Worm (Caenorhabditis elegans) whole organism, L1 larva: ENCODE results near the gene W07G4.2.

Experiments
- alr-1 ChIP-seq: fragments of 200-800 bp; sonication (Bioruptor generic); optimal IDR thresholded peaks from 2 replicates; lab custom pipeline; 2018; ENCODE audit warnings: borderline replicate concordance, mild to moderate bottlenecking, missing genetic modification characterization, missing compliant biosample characterization
- ceh-63 ChIP-seq: fragments of 200-800 bp; sonication (Bioruptor generic); optimal IDR thresholded peaks from 2 replicates; lab custom pipeline; 2018; ENCODE audit warnings: mild to moderate bottlenecking, missing genetic modification characterization, missing compliant biosample characterization
- ceh-90 ChIP-seq: sonication (generic microtip); optimal IDR thresholded peaks from 2 replicates; lab custom pipeline; 2016; ENCODE audit warnings: missing genetic modification characterization, missing compliant biosample characterization
- ces-1 ChIP-seq: fragments of 150-350 bp; optimal IDR thresholded peaks from 2 replicates; lab custom pipeline; 2014; ENCODE audit warnings: missing biosample characterization, missing genetic modification reagents, missing genetic modification characterization
- dsc-1 ChIP-seq: sonication (generic microtip); optimal IDR thresholded peaks from 2 replicates; lab custom pipeline; 2016; ENCODE audit warnings: mild to moderate bottlenecking, missing genetic modification characterization, missing compliant biosample characterization
- efl-1 ChIP-seq, 4 experiments: fragments of 150-350 bp; optimal IDR thresholded peaks in 3 of 4; peaks in 1 of 4; 1 replicate in 1 of 4; 2 replicates in 3 of 4; lab custom pipeline; 2014; ENCODE audit warnings: missing biosample characterization in 2 of 4, missing genetic modification characterization in 2 of 4, missing genetic modification reagents in 2 of 4
- efl-3 ChIP-seq: fragments of 200-800 bp; sonication (Bioruptor generic); optimal IDR thresholded peaks from 2 replicates; lab custom pipeline; 2018; ENCODE audit warnings: mild to moderate bottlenecking, missing genetic modification characterization, missing compliant biosample characterization
- egl-27 ChIP-seq, 2 experiments: fragments of 150-350 bp in 1 of 2; sonication (generic microtip); optimal IDR thresholded peaks; 3 replicates each; lab custom pipeline; 2017 to 2018; ENCODE audit warnings: missing biosample characterization in 2 of 2, missing genetic modification characterization in 2 of 2, missing genetic modification reagents in 2 of 2
- elt-2 ChIP-seq: sonication (generic microtip); optimal IDR thresholded peaks from 2 replicates; lab custom pipeline; 2016; ENCODE audit warnings: missing genetic modification characterization, mild to moderate bottlenecking, inconsistent platforms, missing compliant biosample characterization, missing genetic modification reagents
- elt-3 ChIP-seq, 6 experiments: fragments of 150-350 bp in 1 of 6; sonication (generic microtip); optimal IDR thresholded peaks; 2 replicates each; lab custom pipeline; 2017 to 2018; ENCODE audit warnings: missing biosample characterization in 6 of 6, missing genetic modification characterization in 6 of 6, inconsistent platforms in 1 of 6
- fkh-10 ChIP-seq: sonication (generic microtip); optimal IDR thresholded peaks from 2 replicates; lab custom pipeline; 2017; ENCODE audit warnings: missing biosample characterization, missing genetic modification reagents, missing genetic modification characterization
- fkh-4 ChIP-seq: sonication (generic microtip); optimal IDR thresholded peaks from 2 replicates; lab custom pipeline; 2016; ENCODE audit warnings: missing compliant biosample characterization, missing genetic modification characterization, borderline replicate concordance
- fkh-8 ChIP-seq: sonication (generic microtip); optimal IDR thresholded peaks from 2 replicates; lab custom pipeline; 2016; ENCODE audit warnings: mild to moderate bottlenecking, missing genetic modification characterization, missing compliant biosample characterization
- fos-1 ChIP-seq: fragments of 150-350 bp; optimal IDR thresholded peaks from 2 replicates; lab custom pipeline; 2014; ENCODE audit warnings: missing biosample characterization, missing genetic modification characterization
- grh-1 ChIP-seq: fragments of 200-800 bp; sonication (Bioruptor generic); IDR thresholded peaks from 2 replicates; pipeline ENCODE4 v1.3.6; 2022; ENCODE audit warnings: missing genetic modification reagents, missing genetic modification characterization, missing compliant biosample characterization
- hlh-17 ChIP-seq: fragments of 200-800 bp; sonication (Bioruptor generic); optimal IDR thresholded peaks from 2 replicates; lab custom pipeline; 2018; ENCODE audit warnings: missing genetic modification characterization, mild to moderate bottlenecking, missing compliant biosample characterization, moderate library complexity, borderline replicate concordance
- hlh-4 ChIP-seq: sonication (generic microtip); optimal IDR thresholded peaks from 2 replicates; lab custom pipeline; 2016; ENCODE audit warnings: mild to moderate bottlenecking, missing genetic modification characterization, missing compliant biosample characterization
- hpl-2 ChIP-seq: fragments of 150-350 bp; optimal IDR thresholded peaks from 2 replicates; lab custom pipeline; 2014; ENCODE audit warnings: missing biosample characterization, missing genetic modification reagents, missing genetic modification characterization
- irx-1 ChIP-seq: sonication (generic microtip); optimal IDR thresholded peaks from 2 replicates; lab custom pipeline; 2016; ENCODE audit warnings: missing genetic modification characterization, missing compliant biosample characterization
- isw-1 ChIP-seq: fragments of 200-800 bp; sonication (Bioruptor generic); IDR thresholded peaks from 2 replicates; pipeline ENCODE4 v1.3.6; 2022; ENCODE audit warnings: missing genetic modification characterization, missing compliant biosample characterization
- lin-14 ChIP-seq: fragments of 200-800 bp; sonication (Bioruptor generic); optimal IDR thresholded peaks from 2 replicates; lab custom pipeline; 2018; ENCODE audit warnings: mild to moderate bottlenecking, missing genetic modification characterization, moderate library complexity, missing compliant biosample characterization
- lin-35 ChIP-seq, 2 experiments: fragments of 150-350 bp; optimal IDR thresholded peaks; 2 replicates each; lab custom pipeline; 2014; ENCODE audit warnings: missing biosample characterization in 2 of 2, missing genetic modification characterization in 2 of 2, missing genetic modification reagents in 2 of 2
- mab-9 ChIP-seq: fragments of 200-800 bp; sonication (Bioruptor generic); IDR thresholded peaks from 2 replicates; pipeline ENCODE4 v1.3.6; 2022; ENCODE audit warnings: missing genetic modification reagents, missing genetic modification characterization, missing compliant biosample characterization
- mdl-1 ChIP-seq, 2 experiments: fragments of 150-350 bp; optimal IDR thresholded peaks; 2 replicates each; lab custom pipeline; 2014 to 2017; ENCODE audit warnings: missing biosample characterization in 2 of 2, missing genetic modification characterization in 2 of 2, inconsistent platforms in 1 of 2
- mef-2 ChIP-seq: fragments of 150-350 bp; optimal IDR thresholded peaks from 2 replicates; lab custom pipeline; 2014; ENCODE audit warnings: missing biosample characterization, missing genetic modification characterization
- nhr-237 ChIP-seq: fragments of 150-350 bp; optimal IDR thresholded peaks from 2 replicates; lab custom pipeline; 2014; ENCODE audit warnings: missing biosample characterization, missing genetic modification characterization
- nhr-28 ChIP-seq: fragments of 150-350 bp; optimal IDR thresholded peaks from 2 replicates; lab custom pipeline; 2014; ENCODE audit warnings: missing biosample characterization, missing genetic modification characterization
- nhr-47 ChIP-seq: sonication (generic microtip); optimal IDR thresholded peaks from 2 replicates; lab custom pipeline; 2016; ENCODE audit warnings: mild to moderate bottlenecking, missing genetic modification characterization, moderate library complexity, missing compliant biosample characterization
- nhr-71 ChIP-seq: sonication (generic microtip); optimal IDR thresholded peaks from 2 replicates; lab custom pipeline; 2016; ENCODE audit warnings: mild to moderate bottlenecking, missing genetic modification characterization, moderate library complexity, missing compliant biosample characterization
- pag-3 ChIP-seq: sonication (generic microtip); optimal IDR thresholded peaks from 2 replicates; lab custom pipeline; 2017; ENCODE audit warnings: missing genetic modification characterization, mild to moderate bottlenecking, missing compliant biosample characterization, antibody characterized with exemption, borderline replicate concordance; ENCODE audit not compliant: insufficient read depth
- pqm-1 ChIP-seq: sonication (generic microtip); optimal IDR thresholded peaks from 3 replicates; lab custom pipeline; 2017; ENCODE audit warnings: missing biosample characterization, missing genetic modification characterization
- rnt-1 ChIP-seq: sonication (generic microtip); optimal IDR thresholded peaks from 2 replicates; lab custom pipeline; 2016; ENCODE audit warnings: mild to moderate bottlenecking, missing genetic modification characterization, moderate library complexity, missing compliant biosample characterization
- skn-1 ChIP-seq: fragments of 150-350 bp; optimal IDR thresholded peaks from 2 replicates; lab custom pipeline; 2014; ENCODE audit warnings: missing biosample characterization, missing genetic modification characterization
- snu-23 ChIP-seq: sonication (generic microtip); optimal IDR thresholded peaks from 2 replicates; lab custom pipeline; 2016; ENCODE audit warnings: missing genetic modification characterization, missing compliant biosample characterization
- sox-4 ChIP-seq: sonication (generic microtip); optimal IDR thresholded peaks from 2 replicates; lab custom pipeline; 2016; ENCODE audit warnings: missing genetic modification characterization, missing compliant biosample characterization
- sptf-1 ChIP-seq: fragments of 150-350 bp; optimal IDR thresholded peaks from 2 replicates; lab custom pipeline; 2014; ENCODE audit warnings: missing biosample characterization, missing genetic modification characterization
- sup-37 ChIP-seq: fragments of 200-800 bp; sonication (Bioruptor generic); optimal IDR thresholded peaks from 2 replicates; lab custom pipeline; 2018; ENCODE audit warnings: mild to moderate bottlenecking, missing genetic modification characterization, missing compliant biosample characterization
- swsn-7 ChIP-seq: sonication (generic microtip); optimal IDR thresholded peaks from 2 replicates; lab custom pipeline; 2016; ENCODE audit warnings: missing genetic modification characterization, missing compliant biosample characterization
- tbx-2 ChIP-seq: sonication (generic microtip); optimal IDR thresholded peaks from 2 replicates; lab custom pipeline; 2016; ENCODE audit warnings: missing genetic modification characterization, missing compliant biosample characterization
- unc-130 ChIP-seq: fragments of 150-350 bp; optimal IDR thresholded peaks from 2 replicates; lab custom pipeline; 2017; ENCODE audit warnings: missing biosample characterization, missing genetic modification characterization, inconsistent platforms
- unc-86 ChIP-seq: sonication (generic microtip); optimal IDR thresholded peaks from 2 replicates; lab custom pipeline; 2016; ENCODE audit warnings: missing genetic modification characterization, missing compliant biosample characterization
- vab-15 ChIP-seq: sonication (generic microtip); optimal IDR thresholded peaks from 2 replicates; lab custom pipeline; 2017; ENCODE audit warnings: missing genotype, mild to moderate bottlenecking, missing genetic modification characterization, missing compliant biosample characterization
- xbp-1 ChIP-seq: sonication (generic microtip); optimal IDR thresholded peaks from 2 replicates; lab custom pipeline; 2016; ENCODE audit warnings: missing genetic modification characterization, missing compliant biosample characterization
- zag-1 ChIP-seq: fragments of 150-350 bp; optimal IDR thresholded peaks from 2 replicates; lab custom pipeline; 2014; ENCODE audit warnings: missing biosample characterization, missing genetic modification characterization
- zip-4 ChIP-seq: fragments of 200-800 bp; sonication (Bioruptor generic); optimal IDR thresholded peaks from 2 replicates; lab custom pipeline; 2018; ENCODE audit warnings: mild to moderate bottlenecking, missing genetic modification characterization, moderate library complexity, missing compliant biosample characterization
- ztf-11 ChIP-seq, 2 experiments: sonication (generic microtip); optimal IDR thresholded peaks; 2 replicates each; lab custom pipeline; 2016 to 2017; ENCODE audit warnings: missing genetic modification characterization in 2 of 2, missing biosample characterization in 1 of 2, missing compliant biosample characterization in 1 of 2

Gene W07G4.2

DNA sequence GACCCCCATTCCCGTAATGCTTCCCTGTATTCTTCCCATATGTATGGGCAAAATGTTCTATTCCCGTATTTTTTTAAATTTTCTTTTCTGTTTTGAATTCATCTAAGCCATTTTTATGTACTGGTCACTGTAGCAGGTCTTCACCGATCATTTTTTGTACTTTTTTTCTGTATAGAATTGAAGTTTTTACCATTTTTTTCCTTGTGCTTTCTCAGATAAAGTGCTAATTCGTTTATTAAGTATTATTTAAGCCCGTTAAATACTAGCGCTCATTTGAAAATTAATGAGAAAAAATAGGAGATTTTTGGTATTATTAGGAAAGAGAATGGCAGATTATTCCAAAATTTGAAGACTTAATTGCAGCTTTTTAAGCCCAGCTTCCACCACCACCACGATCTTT is 29.6 kb downstream of the W07G4.2 start:
- TF ChIP-seq unc-130 (no peak), ztf-11 (tag; optimal IDR thresholded peaks at IDR 0.05; lab: Kevin White, UChicago) (no peak), elt-2 (tag; lab: Kevin White, UChicago) (no peak), snu-23 (GFP tag; lab: Kevin White, UChicago) (no peak), egl-27 (tag; optimal IDR thresholded peaks at IDR 0.05; lab: Kevin White, UChicago) (no peak), tbx-2 (tag; lab: Kevin White, UChicago) (no peak), xbp-1 (tag; lab: Kevin White, UChicago) (no peak)

- TF ChIP-seq snu-23 (GFP tag; lab: Kevin White, UChicago) (no peak), pqm-1 (no peak), unc-86 (tag; lab: Kevin White, UChicago) (no peak)
- TF ChIP-seq, all 84 proteins: peak for 0
Measured at ce11 chrV:13004374-13004773, 32.0 kb downstream of the W07G4.2 start.

- TF ChIP-seq ceh-63 (no peak), sup-37 (GFP tag; lab: Kevin White, UChicago) (no peak), fos-1 (tag; lab: Kevin White, UChicago) (peak; percentile 66), snu-23 (GFP tag; lab: Kevin White, UChicago) (peak; percentile 85), sptf-1 (tag; lab: Kevin White, UChicago) (no peak), rnt-1 (tag; lab: Kevin White, UChicago) (peak; percentile 75), hpl-2 (GFP tag; lab: Kevin White, UChicago) (no peak), skn-1 (peak; percentile 58), dsc-1 (tag; lab: Kevin White, UChicago) (peak; percentile 32), unc-86 (tag; lab: Kevin White, UChicago) (peak; percentile 1), fkh-10 (GFP tag; lab: Kevin White, UChicago) (peak; percentile 14), alr-1 (tag; lab: Kevin White, UChicago) (no peak), irx-1 (tag; lab: Kevin White, UChicago) (peak; percentile 50), fkh-4 (tag; lab: Kevin White, UChicago) (no peak), mab-9 (GFP tag; lab: Robert Waterston, UW) (no peak), hlh-17 (GFP tag; lab: Kevin White, UChicago) (no peak), xbp-1 (tag; lab: Kevin White, UChicago) (peak; percentile 38), mef-2 (tag; lab: Kevin White, UChicago) (no peak), unc-130 (peak; percentile 59), nhr-47 (tag; lab: Kevin White, UChicago) (peak; percentile 75), nhr-28 (tag; lab: Kevin White, UChicago) (no peak), hlh-4 (no peak), mdl-1 (tag; optimal IDR thresholded peaks at IDR 0.05; lab: Kevin White, UChicago) (peak in 1 of 2 experiments; percentile 74), ceh-90 (tag; lab: Kevin White, UChicago) (no peak), vab-15 (peak; percentile 41), nhr-71 (tag; lab: Kevin White, UChicago) (peak; percentile 74), fkh-8 (tag; lab: Kevin White, UChicago) (peak; percentile 62), pqm-1 (no peak), efl-1 (optimal IDR thresholded peaks at IDR 0.05; lab: Kevin White, UChicago) (peak; percentile 50 to 56), efl-1 (GFP tag; optimal IDR thresholded peaks at IDR 0.05 in 1 of 2; lab: Kevin White, UChicago) (peak; percentile 28 to 94), nhr-237 (tag; lab: Kevin White, UChicago) (no peak), zip-4 (peak; percentile 15), lin-14 (GFP tag; lab: Kevin White, UChicago) (peak; percentile 69), efl-3 (GFP tag; lab: Kevin White, UChicago) (no peak), elt-3 (tag; optimal IDR thresholded peaks at IDR 0.05; lab: Kevin White, UChicago) (peak in 4 of 6 experiments; percentile 23 to 47 (median 44)), ces-1 (GFP tag; lab: Kevin White, UChicago) (no peak), grh-1 (GFP tag; lab: Robert Waterston, UW) (no peak), sox-4 (tag; lab: Kevin White, UChicago) (no peak), isw-1 (GFP tag; lab: Robert Waterston, UW) (no peak), pag-3 (no peak), lin-35 (GFP tag; optimal IDR thresholded peaks at IDR 0.05; lab: Kevin White, UChicago) (peak; percentile 52 to 82), zag-1 (tag; lab: Kevin White, UChicago) (no peak), ztf-11 (tag; optimal IDR thresholded peaks at IDR 0.05; lab: Kevin White, UChicago) (peak in 1 of 2 experiments; percentile 5), swsn-7 (tag; lab: Kevin White, UChicago) (peak; percentile 58)
Measured at ce11 chrV:13003378-13003777, 33.0 kb downstream of the W07G4.2 start.
